Fruit fly (Drosophila melanogaster): ENCODE measurements around the gene CG17030.

Gene CG17030

DNA sequence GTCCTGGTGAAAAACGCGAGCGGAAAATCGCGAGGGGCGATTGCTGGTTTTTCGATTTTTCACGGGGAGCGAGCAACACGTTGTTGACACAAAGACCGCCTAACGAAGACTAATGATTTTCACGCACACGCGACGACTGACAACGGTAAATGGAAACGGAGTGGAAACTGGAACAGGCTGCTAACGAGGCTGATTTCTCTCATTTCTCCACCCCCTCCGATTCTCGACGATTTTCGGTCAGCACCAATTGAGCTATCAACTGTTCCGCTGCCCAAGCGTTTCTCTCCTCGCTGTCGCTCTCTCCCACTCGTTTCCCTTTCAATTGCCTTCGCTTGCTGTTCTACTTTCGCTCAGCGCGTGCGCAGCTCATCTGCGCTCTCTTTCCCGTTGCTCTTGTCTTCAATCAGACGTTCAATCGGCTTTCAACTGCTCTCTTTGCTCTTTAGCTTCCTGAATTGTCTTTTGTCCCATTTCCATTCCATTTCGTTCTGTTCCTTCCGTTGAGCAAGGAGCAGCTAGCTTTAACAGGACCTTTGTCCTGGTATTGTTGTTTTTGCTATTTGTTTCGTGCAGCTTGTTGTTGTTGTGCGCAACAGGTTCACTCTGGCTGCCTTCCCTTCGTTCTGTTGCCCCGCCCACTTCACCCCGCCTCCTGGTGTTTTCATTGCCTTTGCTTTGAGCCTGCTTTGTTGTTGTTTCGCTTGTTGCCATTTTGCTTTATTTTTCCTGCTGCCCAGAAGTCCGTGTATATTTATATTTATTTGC lies 4.3 kb downstream of the CG17030 start (continued):
- TF ChIP-seq CG3281 (GFP tag; optimal IDR thresholded peaks at IDR 0.05) (no peak), CG42726 (GFP tag; IDR thresholded peaks at IDR 0.05; ENCODE audit: partially characterized antibody) (peak; percentile 50; the same call in 1 of the 2 replicates), scrt (GFP tag; optimal IDR thresholded peaks at IDR 0.05) (peak; percentile 98), Camta (GFP tag; optimal IDR thresholded peaks at IDR 0.05) (no peak), kah (GFP tag; optimal IDR thresholded peaks at IDR 0.05) (no peak), vvl (GFP tag; IDR thresholded peaks at IDR 0.05) (0 out of 2 replicates have a peak, but pooled peaks have one; percentile 16), nmo (GFP tag; optimal IDR thresholded peaks at IDR 0.05) (no peak), D (optimal IDR thresholded peaks at IDR 0.05) (peak; percentile 38), D (GFP tag; optimal IDR thresholded peaks at IDR 0.05) (no peak), tll (GFP tag; optimal IDR thresholded peaks at IDR 0.05) (peak in 1 of 2 experiments; percentile 25), CG31441 (GFP tag; IDR thresholded peaks at IDR 0.05) (0 out of 2 replicates have a peak, but pooled peaks have one; percentile 7), Deaf1 (tag; optimal IDR thresholded peaks at IDR 0.05) (peak; percentile 79), Nf-YC (tag; optimal IDR thresholded peaks at IDR 0.05) (no peak), chm (GFP tag; IDR thresholded peaks at IDR 0.05) (peak; percentile 57; the same call in 1 of the 2 replicates), CG8359 (GFP tag; optimal IDR thresholded peaks at IDR 0.05; ENCODE audit: borderline replicate concordance) (peak; percentile 58), zf30C (GFP tag; optimal IDR thresholded peaks at IDR 0.05) (peak; percentile 3), CG6813 (GFP tag; optimal IDR thresholded peaks at IDR 0.05) (peak; percentile 9), CG34422 (GFP tag; IDR thresholded peaks at IDR 0.05) (peak; percentile 38; the same call in 1 of the 3 replicates), ems (GFP tag; optimal IDR thresholded peaks at IDR 0.05) (no peak), pho (GFP tag; optimal IDR thresholded peaks at IDR 0.05) (no peak), Tbp (GFP tag; optimal IDR thresholded peaks at IDR 0.05) (no peak), onecut (GFP tag; IDR thresholded peaks at IDR 0.05) (peak; percentile 33; the same call in 1 of the 2 replicates), Stat92E (GFP tag; optimal IDR thresholded peaks at IDR 0.05) (no peak), CG1024 (GFP tag; IDR thresholded peaks at IDR 0.05) (0 out of 2 replicates have a peak, but pooled peaks have one; percentile 20), gsb (GFP tag; IDR thresholded peaks at IDR 0.05) (no peak), CG10543 (GFP tag; optimal IDR thresholded peaks at IDR 0.05) (no peak), CG7745 (tag; optimal IDR thresholded peaks at IDR 0.05) (no peak), sob (GFP tag; IDR thresholded peaks at IDR 0.05) (peak; percentile 41; the same call in 1 of the 2 replicates), sqz (GFP tag; optimal IDR thresholded peaks at IDR 0.05) (no peak), CG15601 (tag; optimal IDR thresholded peaks at IDR 0.05) (peak; percentile 100), rib (GFP tag; IDR thresholded peaks at IDR 0.05) (peak; percentile 38; the same call in 1 of the 2 replicates)

DNA sequence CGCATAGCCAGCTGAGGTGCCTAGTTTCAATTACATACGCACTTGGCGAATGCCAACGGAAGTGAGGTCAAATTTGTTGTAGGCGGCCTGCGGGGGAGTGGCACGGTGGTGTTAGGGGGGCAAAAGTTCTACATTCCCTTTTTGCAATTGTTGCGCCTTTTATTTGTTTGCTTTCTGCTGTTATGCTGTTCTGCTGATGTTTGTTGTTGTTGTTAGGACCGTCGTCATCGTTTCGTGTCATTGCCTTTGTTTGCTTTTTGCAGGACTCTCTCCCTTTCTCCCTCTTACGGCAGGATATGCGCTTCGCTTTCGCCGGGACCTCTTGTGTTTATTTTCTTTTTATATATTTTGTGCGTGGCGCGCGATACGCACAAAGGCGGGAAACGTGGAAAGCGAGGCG lies 11.2 kb downstream of the CG17030 start:
- TF ChIP-seq ATbp (GFP tag; optimal IDR thresholded peaks at IDR 0.05) (no peak), Myb (GFP tag; optimal IDR thresholded peaks at IDR 0.05) (no peak), scrt (GFP tag; optimal IDR thresholded peaks at IDR 0.05) (peak; percentile 60), zen2 (GFP tag; IDR thresholded peaks at IDR 0.05; ENCODE audit: partially characterized antibody) (no peak), CG4360 (GFP tag; IDR thresholded peaks at IDR 0.05) (peak; percentile 64), tll (GFP tag; optimal IDR thresholded peaks at IDR 0.05) (peak in 1 of 2 experiments; percentile 22), CG33213 (GFP tag; optimal IDR thresholded peaks at IDR 0.05) (no peak), prd (optimal IDR thresholded peaks at IDR 0.05) (no peak), prd (GFP tag; IDR thresholded peaks at IDR 0.05) (0 out of 3 replicates have a peak, but pooled peaks have one; percentile 5), sna (GFP tag; IDR thresholded peaks at IDR 0.05; ENCODE audit: partially characterized antibody) (no peak), Nf-YA (GFP tag; IDR thresholded peaks at IDR 0.05) (no peak), CG16815 (GFP tag; optimal IDR thresholded peaks at IDR 0.05) (no peak), Rx (GFP tag; IDR thresholded peaks at IDR 0.05) (no peak), Hsf (GFP tag; optimal IDR thresholded peaks at IDR 0.05) (no peak)

All from whole organism, embryonic.